Fruit fly (Drosophila melanogaster) whole organism, embryonic: ENCODE measurements around the gene CG43138.
A peak's percentile ranks its signal among the peaks of the same experiment; 100 is the strongest.

Experiments
- ATbp ChIP-seq: fragments of 200-800 bp; sonication (Bioruptor generic); optimal IDR thresholded peaks from 2 replicates; lab custom pipeline; 2017; ENCODE audit warnings: missing biosample characterization, mild to moderate bottlenecking, missing genetic modification characterization, missing genetic modification reagents
- Atf6 ChIP-seq: fragments of 200-800 bp; sonication (Bioruptor generic); IDR thresholded peaks from 2 replicates; pipeline ENCODE4 v1.3.6; 2022; ENCODE audit warnings: missing biosample characterization, missing genetic modification characterization
- Blimp-1 ChIP-seq: fragments of 200-800 bp; sonication (Bioruptor generic); optimal IDR thresholded peaks from 3 replicates; lab custom pipeline; 2018; ENCODE audit warnings: missing biosample characterization, missing genetic modification characterization, mild to moderate bottlenecking, moderate library complexity, missing genetic modification reagents
- CG10267 ChIP-seq: fragments of 200-800 bp; sonication (Bioruptor generic); optimal IDR thresholded peaks from 2 replicates; lab custom pipeline; 2018; ENCODE audit warnings: missing biosample characterization, mild to moderate bottlenecking, missing genetic modification characterization, moderate library complexity
- CG11504 ChIP-seq: fragments of 200-800 bp; sonication (Bioruptor generic); optimal IDR thresholded peaks from 3 replicates; lab custom pipeline; 2019; ENCODE audit warnings: missing biosample characterization, mild to moderate bottlenecking, missing genetic modification characterization, moderate library complexity
- CG13424 ChIP-seq: fragments of 200-800 bp; sonication (Bioruptor generic); optimal IDR thresholded peaks from 2 replicates; lab custom pipeline; 2019; ENCODE audit warnings: missing biosample characterization, mild to moderate bottlenecking, missing genetic modification characterization, moderate library complexity
- CG14710 ChIP-seq: fragments of 200-800 bp; sonication (Bioruptor generic); optimal IDR thresholded peaks from 3 replicates; lab custom pipeline; 2019; ENCODE audit warnings: missing biosample characterization, mild to moderate bottlenecking, missing genetic modification characterization, moderate library complexity
- CG15601 ChIP-seq: fragments of 200-800 bp; sonication (Bioruptor generic); optimal IDR thresholded peaks from 3 replicates; lab custom pipeline; 2019; ENCODE audit warnings: missing biosample characterization, mild to moderate bottlenecking, missing genetic modification characterization, moderate library complexity
- CG17328 ChIP-seq: fragments of 200-800 bp; sonication (Bioruptor generic); IDR thresholded peaks from 2 replicates; pipeline ENCODE4 v1.3.6; 2022; ENCODE audit warnings: missing biosample characterization, missing genetic modification characterization
- CG17361 ChIP-seq: fragments of 200-800 bp; sonication (Bioruptor generic); IDR thresholded peaks from 3 replicates; pipeline ENCODE4 v1.3.6; 2022; ENCODE audit warnings: missing biosample characterization, missing genetic modification characterization
- CG17829 ChIP-seq: fragments of 200-800 bp; optimal IDR thresholded peaks from 2 replicates; lab custom pipeline; 2019; ENCODE audit warnings: missing biosample characterization, mild to moderate bottlenecking, missing genetic modification characterization, moderate library complexity
- CG2116 ChIP-seq: fragments of 200-800 bp; sonication (Bioruptor generic); optimal IDR thresholded peaks from 3 replicates; lab custom pipeline; 2018; ENCODE audit warnings: missing biosample characterization, mild to moderate bottlenecking, missing genetic modification characterization
- CG2678 ChIP-seq: fragments of 200-800 bp; sonication (Bioruptor generic); optimal IDR thresholded peaks from 3 replicates; lab custom pipeline; 2019; ENCODE audit warnings: missing biosample characterization, mild to moderate bottlenecking, missing genetic modification characterization, moderate library complexity
- CG2712 ChIP-seq: fragments of 200-800 bp; optimal IDR thresholded peaks from 3 replicates; lab custom pipeline; 2019; ENCODE audit warnings: missing biosample characterization, mild to moderate bottlenecking, missing genetic modification characterization, moderate library complexity
- CG5245 ChIP-seq: fragments of 200-800 bp; sonication (Bioruptor generic); optimal IDR thresholded peaks from 3 replicates; lab custom pipeline; 2016; ENCODE audit warnings: missing biosample characterization, missing genetic modification characterization
- CG6689 ChIP-seq: fragments of 200-800 bp; sonication (Bioruptor generic); IDR thresholded peaks from 2 replicates; pipeline ENCODE4 v1.3.6; 2022; ENCODE audit warnings: missing biosample characterization, missing genetic modification characterization
- CG7839 ChIP-seq: fragments of 200-800 bp; sonication (Bioruptor generic); optimal IDR thresholded peaks from 3 replicates; lab custom pipeline; 2018; ENCODE audit warnings: missing biosample characterization, mild to moderate bottlenecking, missing genetic modification characterization, moderate library complexity
- CG8924 ChIP-seq: fragments of 200-800 bp; optimal IDR thresholded peaks from 3 replicates; lab custom pipeline; 2019; ENCODE audit warnings: missing biosample characterization, mild to moderate bottlenecking, missing genetic modification characterization, moderate library complexity
- Chrac-16 ChIP-seq: fragments of 200-800 bp; sonication (Bioruptor generic); optimal IDR thresholded peaks from 3 replicates; lab custom pipeline; 2016; ENCODE audit warnings: missing biosample characterization, missing genetic modification characterization
- CoRest ChIP-seq: fragments of 200-800 bp; sonication (Bioruptor generic); optimal IDR thresholded peaks from 3 replicates; lab custom pipeline; 2018; ENCODE audit warnings: missing biosample characterization, mild to moderate bottlenecking, missing genetic modification characterization, moderate library complexity
- D ChIP-seq, 2 experiments: fragments of 200-800 bp in 1 of 2; fragments of >200 bp in 1 of 2; sonication (Bioruptor generic) in 1 of 2; optimal IDR thresholded peaks; 2 replicates in 1 of 2; 3 replicates in 1 of 2; lab custom pipeline; 2017; ENCODE audit warnings: mild to moderate bottlenecking in 1 of 2, missing biosample characterization in 1 of 2, missing genetic modification characterization in 1 of 2, missing genetic modification reagents in 1 of 2
- D19A ChIP-seq: fragments of 200-800 bp; optimal IDR thresholded peaks from 3 replicates; lab custom pipeline; 2019; ENCODE audit warnings: missing biosample characterization, mild to moderate bottlenecking, missing genetic modification characterization, moderate library complexity
- Doc3 ChIP-seq: fragments of 200-800 bp; sonication (Bioruptor generic); IDR thresholded peaks from 3 replicates; pipeline ENCODE4 v1.3.6; 2022; ENCODE audit warnings: missing biosample characterization, missing genetic modification characterization; ENCODE audit not compliant: partially characterized antibody
- Drgx ChIP-seq: fragments of 200-800 bp; sonication (Bioruptor generic); IDR thresholded peaks from 2 replicates; pipeline ENCODE4 v1.3.6; 2022; ENCODE audit warnings: missing biosample characterization, missing genetic modification characterization
- HLH3B ChIP-seq: fragments of 200-800 bp; sonication (Bioruptor generic); IDR thresholded peaks from 2 replicates; pipeline ENCODE4 v1.3.6; 2022; ENCODE audit warnings: missing biosample characterization, missing genetic modification characterization
- Nf-YA ChIP-seq: fragments of 200-800 bp; sonication (Bioruptor generic); IDR thresholded peaks from 2 replicates; pipeline ENCODE4 v1.3.6; 2022; ENCODE audit warnings: missing biosample characterization, missing genetic modification characterization
- Poxn ChIP-seq: fragments of 200-800 bp; sonication (Bioruptor generic); IDR thresholded peaks from 2 replicates; pipeline ENCODE4 v1.3.6; 2022; ENCODE audit warnings: missing biosample characterization, missing genetic modification characterization
- Ptx1 ChIP-seq: fragments of 200-800 bp; sonication (Bioruptor generic); IDR thresholded peaks from 2 replicates; pipeline ENCODE4 v1.3.6; 2022; ENCODE audit warnings: missing biosample characterization, missing genetic modification characterization
- Sox102F ChIP-seq: fragments of 200-800 bp; sonication (Bioruptor generic); optimal IDR thresholded peaks from 2 replicates; lab custom pipeline; 2018; ENCODE audit warnings: missing biosample characterization, mild to moderate bottlenecking, missing genetic modification characterization, moderate library complexity
- ara ChIP-seq: fragments of 200-800 bp; sonication (Bioruptor generic); IDR thresholded peaks from 2 replicates; pipeline ENCODE4 v1.3.6; 2022; ENCODE audit warnings: missing biosample characterization, missing genetic modification characterization
- bsh ChIP-seq, 2 experiments: fragments of 200-800 bp; sonication (Bioruptor generic); optimal IDR thresholded peaks; 2 replicates each; lab custom pipeline; 2017 to 2018; ENCODE audit warnings: mild to moderate bottlenecking in 2 of 2, missing biosample characterization in 2 of 2, missing genetic modification characterization in 2 of 2, moderate library complexity in 1 of 2
- ci ChIP-seq: fragments of 200-800 bp; sonication (Bioruptor generic); IDR thresholded peaks from 3 replicates; pipeline ENCODE4 v1.3.6; 2022; ENCODE audit warnings: missing biosample characterization, missing genetic modification characterization
- dmrt11E ChIP-seq: fragments of 200-800 bp; sonication (Bioruptor generic); optimal IDR thresholded peaks from 3 replicates; lab custom pipeline; 2018; ENCODE audit warnings: missing biosample characterization, mild to moderate bottlenecking, missing genetic modification characterization, moderate library complexity
- eve ChIP-seq, 2 experiments: fragments of >200 bp; optimal IDR thresholded peaks; 2 replicates each; lab custom pipeline; 2017; ENCODE audit warnings: missing biosample characterization in 2 of 2, missing genetic modification characterization in 2 of 2
- fd96Cb ChIP-seq: fragments of 200-800 bp; sonication (Bioruptor generic); optimal IDR thresholded peaks from 2 replicates; lab custom pipeline; 2018; ENCODE audit warnings: missing biosample characterization, mild to moderate bottlenecking, missing genetic modification characterization, moderate library complexity
- grau ChIP-seq: fragments of 200-800 bp; optimal IDR thresholded peaks from 3 replicates; lab custom pipeline; 2019; ENCODE audit warnings: missing biosample characterization, mild to moderate bottlenecking, missing genetic modification characterization, moderate library complexity
- nmo ChIP-seq: fragments of 200-800 bp; sonication (Bioruptor generic); optimal IDR thresholded peaks from 2 replicates; lab custom pipeline; 2018; ENCODE audit warnings: missing biosample characterization, mild to moderate bottlenecking, missing genetic modification characterization, moderate library complexity
- nom ChIP-seq: fragments of 200-800 bp; sonication (Bioruptor generic); optimal IDR thresholded peaks from 2 replicates; lab custom pipeline; 2017; ENCODE audit warnings: missing biosample characterization, missing genetic modification characterization, mild to moderate bottlenecking, moderate library complexity, missing genetic modification reagents
- prd ChIP-seq, 3 experiments: fragments of >200 bp in 2 of 3; fragments of 200-800 bp in 1 of 3; sonication (Bioruptor generic) in 1 of 3; optimal IDR thresholded peaks in 2 of 3; IDR thresholded peaks in 1 of 3; 2 replicates in 2 of 3; 3 replicates in 1 of 3; pipeline versions ENCODE4 v1.3.6 to Lab custom; 2017 to 2022; ENCODE audit warnings: missing biosample characterization in 1 of 3, missing genetic modification characterization in 1 of 3
- row ChIP-seq: fragments of 200-800 bp; sonication (Bioruptor generic); IDR thresholded peaks from 3 replicates; pipeline ENCODE4 v1.3.6; 2022; ENCODE audit warnings: missing biosample characterization, missing genetic modification characterization
- sens ChIP-seq: fragments of 200-800 bp; sonication (Bioruptor generic); peaks from one replicate; lab custom pipeline; 2016; ENCODE audit warnings: missing biosample characterization, missing genetic modification characterization
- sisA ChIP-seq: fragments of 200-800 bp; sonication (Bioruptor generic); IDR thresholded peaks from 2 replicates; pipeline ENCODE4 v1.3.6; 2022; ENCODE audit warnings: missing biosample characterization, missing genetic modification characterization
- slbo ChIP-seq: fragments of 200-800 bp; sonication (Bioruptor generic); IDR thresholded peaks from 2 replicates; pipeline ENCODE4 v1.3.6; 2022; ENCODE audit warnings: missing biosample characterization, missing genetic modification characterization
- sqz ChIP-seq: fragments of 200-800 bp; sonication (Bioruptor generic); optimal IDR thresholded peaks from 3 replicates; lab custom pipeline; 2018; ENCODE audit warnings: missing biosample characterization, mild to moderate bottlenecking, missing genetic modification characterization
- stc ChIP-seq: fragments of 200-800 bp; sonication (Bioruptor generic); IDR thresholded peaks from 2 replicates; pipeline ENCODE4 v1.3.6; 2022; ENCODE audit warnings: missing biosample characterization, missing genetic modification characterization
- stwl ChIP-seq: fragments of 200-800 bp; sonication (Bioruptor generic); optimal IDR thresholded peaks from 3 replicates; lab custom pipeline; 2018; ENCODE audit warnings: missing biosample characterization, mild to moderate bottlenecking, missing genetic modification characterization, moderate library complexity
- trem ChIP-seq: fragments of 200-800 bp; optimal IDR thresholded peaks from 3 replicates; lab custom pipeline; 2019; ENCODE audit warnings: missing biosample characterization, mild to moderate bottlenecking, missing genetic modification characterization, moderate library complexity
- vvl ChIP-seq: fragments of 200-800 bp; sonication (Bioruptor generic); IDR thresholded peaks from 2 replicates; pipeline ENCODE4 v1.3.6; 2022; ENCODE audit warnings: missing biosample characterization, missing genetic modification characterization

CG43138 gene

dm6 chrX:7534864-7535263 is 6.8 kb downstream of the CG43138 start (continued):
- TF ChIP-seq Doc3 (GFP tag; lab: Robert Waterston, UW) = no peak
- TF ChIP-seq bsh (GFP tag; optimal IDR thresholded peaks at IDR 0.05; lab: Kevin White, UChicago) = peak in 1 of 2 experiments; percentile 69
- peak; percentile 43 for TF ChIP-seq CG10267
- TF ChIP-seq prd (optimal IDR thresholded peaks at IDR 0.05; lab: Kevin White, UChicago) = no peak
- TF ChIP-seq prd (GFP tag; IDR thresholded peaks at IDR 0.05; lab: Robert Waterston, UW) = peak; percentile 45; the same call in 1 of the 3 replicates
- TF ChIP-seq CG2712 = peak; percentile 62
- TF ChIP-seq CG15601 = peak; percentile 6
- peak; percentile 41; the same call in 1 of the 2 replicates for TF ChIP-seq Ptx1 (GFP tag; lab: Robert Waterston, UW)
- TF ChIP-seq CoRest (tag; lab: Kevin White, UChicago) = peak; percentile 21
- peak; percentile 57 for TF ChIP-seq dmrt11E
- peak; percentile 53; the same call in 2 of the 3 replicates for TF ChIP-seq row (GFP tag; lab: Robert Waterston, UW)
- peak; percentile 50; the same call in 1 of the 3 replicates for TF ChIP-seq CG17361
- peak; percentile 50 for TF ChIP-seq Sox102F (GFP tag; lab: Kevin White, UChicago)
- TF ChIP-seq stc (GFP tag; lab: Robert Waterston, UW) = 0 out of 2 replicates have a peak, but pooled peaks have one; percentile 27
- 0 out of 2 replicates have a peak, but pooled peaks have one; percentile 45 for TF ChIP-seq vvl (GFP tag; lab: Robert Waterston, UW)
- peak; percentile 21 for TF ChIP-seq trem (tag; lab: Kevin White, UChicago)
- no peak for TF ChIP-seq CG2116
- TF ChIP-seq D (optimal IDR thresholded peaks at IDR 0.05; lab: Kevin White, UChicago) = no peak
- TF ChIP-seq D (GFP tag; optimal IDR thresholded peaks at IDR 0.05; lab: Kevin White, UChicago) = peak; percentile 40
- TF ChIP-seq sisA (GFP tag; lab: Robert Waterston, UW) = peak; percentile 16; the same call in 1 of the 2 replicates
- TF ChIP-seq nmo (GFP tag; lab: Kevin White, UChicago) = peak; percentile 50
- TF ChIP-seq stwl (tag; lab: Kevin White, UChicago) = peak; percentile 35
- TF ChIP-seq Nf-YA (GFP tag; lab: Robert Waterston, UW) = no peak
- peak; percentile 30; the same call in 1 of the 2 replicates for TF ChIP-seq CG17328 (GFP tag; lab: Robert Waterston, UW)
- no peak for TF ChIP-seq Atf6
- peak; percentile 43 for TF ChIP-seq CG11504 (tag; lab: Kevin White, UChicago)
- peak; percentile 41 for TF ChIP-seq CG17829 (tag; lab: Kevin White, UChicago)
- TF ChIP-seq Poxn (GFP tag; lab: Robert Waterston, UW) = no peak
- TF ChIP-seq ci (GFP tag; lab: Robert Waterston, UW) = peak; percentile 60; the same call in 1 of the 3 replicates
- peak; percentile 2 for TF ChIP-seq Chrac-16 (GFP tag; lab: Kevin White, UChicago)
- TF ChIP-seq D19A (tag; lab: Kevin White, UChicago) = peak; percentile 45
- TF ChIP-seq CG8924 = peak; percentile 10
- peak; percentile 28 for TF ChIP-seq grau (tag; lab: Kevin White, UChicago)
- peak; percentile 51 for TF ChIP-seq Blimp-1
- no peak for TF ChIP-seq sqz (GFP tag; lab: Kevin White, UChicago)
- peak; percentile 6 for TF ChIP-seq ATbp (GFP tag; lab: Kevin White, UChicago)
- TF ChIP-seq eve (GFP tag; optimal IDR thresholded peaks at IDR 0.05; lab: Kevin White, UChicago) = peak in 1 of 2 experiments; percentile 28
- TF ChIP-seq nom (GFP tag; lab: Kevin White, UChicago) = peak; percentile 45
- 0 out of 2 replicates have a peak, but pooled peaks have one; percentile 11 for TF ChIP-seq slbo (GFP tag; lab: Robert Waterston, UW)
- 0 out of 2 replicates have a peak, but pooled peaks have one; percentile 24 for TF ChIP-seq Drgx (GFP tag; lab: Robert Waterston, UW)
- peak; percentile 18 for TF ChIP-seq CG2678
- peak; percentile 42 for TF ChIP-seq CG14710
- TF ChIP-seq CG13424 (tag; lab: Kevin White, UChicago) = peak; percentile 13
- TF ChIP-seq CG5245 (GFP tag; lab: Kevin White, UChicago) = no peak
- peak; percentile 8; the same call in 1 of the 2 replicates for TF ChIP-seq ara (GFP tag; lab: Robert Waterston, UW)
- peak; percentile 44 for TF ChIP-seq sens (GFP tag; lab: Kevin White, UChicago)
- peak; percentile 56 for TF ChIP-seq CG6689
- peak; percentile 31 for TF ChIP-seq CG7839 (tag; lab: Kevin White, UChicago)
- peak; percentile 38 for TF ChIP-seq fd96Cb (tag; lab: Kevin White, UChicago)
- no peak for TF ChIP-seq HLH3B
